Fruit fly (Drosophila melanogaster) whole organism, wandering third instar larva: Measurements from ENCODE around the gene Dus4.

Experiments used
- Jra ChIP-seq: sonication (Bioruptor generic); optimal IDR thresholded peaks from 2 replicates; lab custom pipeline; 2016; ENCODE audit warnings: missing biosample characterization, missing genetic modification characterization
- OdsH ChIP-seq: fragments of 200-800 bp; sonication (Bioruptor generic); optimal IDR thresholded peaks from 2 replicates; lab custom pipeline; 2016; ENCODE audit warnings: missing biosample characterization, mild to moderate bottlenecking, missing genetic modification characterization
- Rel ChIP-seq, 2 experiments: fragments of 200-800 bp; sonication (Bioruptor generic) in 1 of 2; optimal IDR thresholded peaks; 2 replicates in 1 of 2; 3 replicates in 1 of 2; lab custom pipeline; 2016 to 2019; ENCODE audit warnings: mild to moderate bottlenecking in 2 of 2, missing biosample characterization in 2 of 2, missing genetic modification characterization in 2 of 2, moderate library complexity in 1 of 2
- brk ChIP-seq: fragments of 200-800 bp; sonication (Bioruptor generic); optimal IDR thresholded peaks from 2 replicates; lab custom pipeline; 2016; ENCODE audit warnings: missing biosample characterization, mild to moderate bottlenecking, missing genetic modification characterization
- dl ChIP-seq, 2 experiments: fragments of 175-275, 200-275 bp in 1 of 2; fragments of 200-275 bp in 1 of 2; sonication (Bioruptor generic); optimal IDR thresholded peaks; lab custom pipeline; 2018; ENCODE audit warnings: mild to moderate bottlenecking in 2 of 2, missing biosample characterization in 2 of 2, missing genetic modification characterization in 2 of 2, moderate library complexity in 2 of 2; ENCODE audit not compliant: partially characterized antibody in 2 of 2, insufficient read depth in 1 of 2
- dmrt93B ChIP-seq: fragments of 200-800 bp; sonication (Bioruptor generic); optimal IDR thresholded peaks from 2 replicates; lab custom pipeline; 2018; ENCODE audit warnings: missing biosample characterization, mild to moderate bottlenecking, missing genetic modification characterization
- jim ChIP-seq: fragments of 175-275, 200-325 bp; sonication (Bioruptor generic); optimal IDR thresholded peaks from 2 replicates; lab custom pipeline; 2016; ENCODE audit warnings: missing biosample characterization, mild to moderate bottlenecking, missing genetic modification characterization
- lola ChIP-seq: fragments of >200 bp; optimal IDR thresholded peaks from 2 replicates; lab custom pipeline; 2017; ENCODE audit warnings: missing biosample characterization, missing genetic modification characterization
- pan ChIP-seq: fragments of >200 bp; optimal IDR thresholded peaks from 2 replicates; lab custom pipeline; 2017
- sage ChIP-seq: fragments of 200-800 bp; sonication (Bioruptor generic); optimal IDR thresholded peaks from 2 replicates; lab custom pipeline; 2016; ENCODE audit warnings: missing biosample characterization, mild to moderate bottlenecking, missing genetic modification characterization
- tai ChIP-seq: sonication (Bioruptor generic); optimal IDR thresholded peaks from 2 replicates; lab custom pipeline; 2016; ENCODE audit warnings: missing biosample characterization, missing genetic modification characterization

DNA sequence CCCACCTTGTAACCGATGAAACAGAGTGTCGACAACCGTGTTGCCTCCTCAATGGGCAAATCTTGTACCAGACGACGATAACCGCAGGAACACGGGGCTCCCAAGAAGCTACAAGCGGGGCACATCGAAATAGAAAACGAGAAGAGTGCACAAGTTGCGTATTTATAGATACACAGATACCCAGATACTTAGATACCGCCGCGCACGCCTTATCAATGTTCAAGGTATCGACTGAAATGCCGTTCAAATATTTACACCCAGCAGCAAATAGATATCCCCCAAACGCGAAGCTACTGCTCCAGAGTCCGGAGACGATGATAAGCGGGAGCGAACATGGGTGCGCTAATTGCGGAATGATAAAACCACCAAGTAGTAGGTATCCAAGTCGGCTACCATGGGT lies 35.6 kb downstream of the Dus4 start:
- TF ChIP-seq jim (GFP tag; lab: Kevin White, UChicago) (no peak), OdsH (GFP tag; lab: Kevin White, UChicago) (no peak), lola (GFP tag; lab: Kevin White, UChicago) (no peak), tai (GFP tag; lab: Kevin White, UChicago) (no peak), sage (no peak), pan (lab: Kevin White, UChicago) (no peak), dmrt93B (GFP tag; lab: Kevin White, UChicago) (no peak), brk (GFP tag; lab: Kevin White, UChicago) (no peak), Jra (GFP tag; lab: Kevin White, UChicago) (no peak), Rel (GFP tag; optimal IDR thresholded peaks at IDR 0.05; lab: Kevin White, UChicago) (no peak), Rel (tag; optimal IDR thresholded peaks at IDR 0.05; lab: Kevin White, UChicago) (no peak), dl (GFP tag; optimal IDR thresholded peaks at IDR 0.05; lab: Kevin White, UChicago; ENCODE audit: insufficient read depth in 1 of 2, partially characterized antibody in 2 of 2) (no peak)
